Fruit fly (Drosophila melanogaster) whole organism, embryonic: ENCODE data around the gene Agpat2.

ENCODE experiments used
- ATbp ChIP-seq: fragments of 200-800 bp; sonication (Bioruptor generic); optimal IDR thresholded peaks from 2 replicates; lab custom pipeline; 2017; ENCODE audit warnings: missing biosample characterization, mild to moderate bottlenecking, missing genetic modification characterization, missing genetic modification reagents
- Ada2b ChIP-seq: fragments of 200-800 bp; sonication (Bioruptor generic); IDR thresholded peaks from 2 replicates; pipeline ENCODE4 v1.3.6; 2022; ENCODE audit warnings: missing biosample characterization, missing genetic modification characterization
- CG10147 ChIP-seq: fragments of 200-800 bp; sonication (Bioruptor generic); optimal IDR thresholded peaks from 2 replicates; lab custom pipeline; 2019; ENCODE audit warnings: missing biosample characterization, mild to moderate bottlenecking, missing genetic modification characterization, moderate library complexity
- CG10543 ChIP-seq: fragments of 200-800 bp; sonication (Bioruptor generic); optimal IDR thresholded peaks from 3 replicates; lab custom pipeline; 2017; ENCODE audit warnings: missing biosample characterization, mild to moderate bottlenecking, missing genetic modification characterization, moderate library complexity
- CG11247 ChIP-seq: fragments of 200-800 bp; sonication (Bioruptor generic); IDR thresholded peaks from 2 replicates; pipeline ENCODE4 v1.3.6; 2022; ENCODE audit warnings: missing biosample characterization, missing genetic modification characterization
- CG11398 ChIP-seq: fragments of 200-800 bp; sonication (Bioruptor generic); optimal IDR thresholded peaks from 2 replicates; lab custom pipeline; 2016; ENCODE audit warnings: missing biosample characterization, missing genetic modification characterization
- CG12659 ChIP-seq: fragments of 200-800 bp; sonication (Bioruptor generic); optimal IDR thresholded peaks from 3 replicates; lab custom pipeline; 2017; ENCODE audit warnings: mild to moderate bottlenecking, missing biosample characterization, missing genetic modification reagents, missing genetic modification characterization
- CG14667 ChIP-seq: fragments of 200-800 bp; sonication (Bioruptor generic); IDR thresholded peaks from 2 replicates; pipeline ENCODE4 v1.3.6; 2022; ENCODE audit warnings: missing biosample characterization, missing genetic modification characterization
- CG14965 ChIP-seq: fragments of 200-800 bp; sonication (Bioruptor generic); optimal IDR thresholded peaks from 2 replicates; lab custom pipeline; 2016; ENCODE audit warnings: missing biosample characterization, missing genetic modification characterization, borderline replicate concordance
- CG1647 ChIP-seq: fragments of 200-800 bp; sonication (Bioruptor generic); optimal IDR thresholded peaks from 3 replicates; lab custom pipeline; 2016; ENCODE audit warnings: missing biosample characterization, missing genetic modification characterization
- CG17802 ChIP-seq: fragments of 200-800 bp; sonication (Bioruptor generic); optimal IDR thresholded peaks from 2 replicates; lab custom pipeline; 2018; ENCODE audit warnings: missing biosample characterization, mild to moderate bottlenecking, missing genetic modification characterization, moderate library complexity
- CG18599 ChIP-seq: fragments of 200-800 bp; sonication (Bioruptor generic); optimal IDR thresholded peaks from 3 replicates; lab custom pipeline; 2017; ENCODE audit warnings: missing biosample characterization, missing genetic modification characterization, mild to moderate bottlenecking, moderate library complexity, missing genetic modification reagents
- CG18764 ChIP-seq: fragments of 200-800 bp; sonication (Bioruptor generic); optimal IDR thresholded peaks from 3 replicates; lab custom pipeline; 2016; ENCODE audit warnings: missing biosample characterization, missing genetic modification characterization
- CG2889 ChIP-seq: fragments of 200-800 bp; sonication (Bioruptor generic); IDR thresholded peaks from 3 replicates; pipeline ENCODE4 v1.3.6; 2022; ENCODE audit warnings: missing biosample characterization, missing genetic modification characterization
- CG31441 ChIP-seq: fragments of 200-800 bp; sonication (Bioruptor generic); IDR thresholded peaks from 2 replicates; pipeline ENCODE4 v1.3.6; 2022; ENCODE audit warnings: missing biosample characterization, missing genetic modification characterization
- CG3847 ChIP-seq: fragments of 200-800 bp; sonication (Bioruptor generic); IDR thresholded peaks from 2 replicates; pipeline ENCODE4 v1.3.6; 2022; ENCODE audit warnings: missing biosample characterization, missing genetic modification characterization
- CG6254 ChIP-seq: fragments of 200-800 bp; sonication (Bioruptor generic); optimal IDR thresholded peaks from 3 replicates; lab custom pipeline; 2017; ENCODE audit warnings: mild to moderate bottlenecking, missing biosample characterization, missing genetic modification reagents, missing genetic modification characterization
- CG6813 ChIP-seq: fragments of 200-800 bp; sonication (Bioruptor generic); optimal IDR thresholded peaks from 2 replicates; lab custom pipeline; 2017; ENCODE audit warnings: missing biosample characterization, missing genetic modification characterization, mild to moderate bottlenecking, moderate library complexity, missing genetic modification reagents
- CG7271 ChIP-seq: fragments of 200-800 bp; sonication (Bioruptor generic); optimal IDR thresholded peaks from 2 replicates; lab custom pipeline; 2018; ENCODE audit warnings: missing biosample characterization, mild to moderate bottlenecking, missing genetic modification characterization, moderate library complexity
- CG7556 ChIP-seq: fragments of 200-800 bp; sonication (Bioruptor generic); optimal IDR thresholded peaks from 2 replicates; lab custom pipeline; 2017; ENCODE audit warnings: missing biosample characterization, mild to moderate bottlenecking, missing genetic modification characterization
- CG7786 ChIP-seq: fragments of 200-800 bp; sonication (Bioruptor generic); optimal IDR thresholded peaks from 2 replicates; lab custom pipeline; 2016; ENCODE audit warnings: missing biosample characterization, missing genetic modification characterization
- CG8944 ChIP-seq: fragments of 200-800 bp; sonication (Bioruptor generic); optimal IDR thresholded peaks from 3 replicates; lab custom pipeline; 2016; ENCODE audit warnings: missing biosample characterization, missing genetic modification characterization
- CG9609 ChIP-seq: fragments of 200-800 bp; sonication (Bioruptor generic); optimal IDR thresholded peaks from 3 replicates; lab custom pipeline; 2016; ENCODE audit warnings: missing biosample characterization, missing genetic modification characterization
- CG9727 ChIP-seq: fragments of 200-800 bp; sonication (Bioruptor generic); optimal IDR thresholded peaks from 3 replicates; lab custom pipeline; 2017; ENCODE audit warnings: missing biosample characterization, mild to moderate bottlenecking, missing genetic modification characterization
- CHES-1-like ChIP-seq: fragments of 200-800 bp; sonication (Bioruptor generic); optimal IDR thresholded peaks from 2 replicates; lab custom pipeline; 2016; ENCODE audit warnings: missing biosample characterization, missing genetic modification characterization
- D19A ChIP-seq: fragments of 200-800 bp; optimal IDR thresholded peaks from 3 replicates; lab custom pipeline; 2019; ENCODE audit warnings: missing biosample characterization, mild to moderate bottlenecking, missing genetic modification characterization, moderate library complexity
- Doc2 ChIP-seq: fragments of 200-800 bp; sonication (Bioruptor generic); IDR thresholded peaks from 2 replicates; pipeline ENCODE4 v1.3.6; 2022; ENCODE audit warnings: missing biosample characterization, missing genetic modification characterization
- Doc3 ChIP-seq: fragments of 200-800 bp; sonication (Bioruptor generic); IDR thresholded peaks from 3 replicates; pipeline ENCODE4 v1.3.6; 2022; ENCODE audit warnings: missing biosample characterization, missing genetic modification characterization; ENCODE audit not compliant: partially characterized antibody
- Dref ChIP-seq: fragments of 200-800 bp; sonication (Bioruptor generic); IDR thresholded peaks from 2 replicates; pipeline ENCODE4 v1.3.6; 2022; ENCODE audit warnings: missing biosample characterization, missing genetic modification characterization
- Lpt ChIP-seq: fragments of >200 bp; optimal IDR thresholded peaks from 2 replicates; lab custom pipeline; 2018; ENCODE audit warnings: missing biosample characterization, missing genetic modification characterization
- Mad ChIP-seq: fragments of 200-800 bp; sonication (Bioruptor generic); optimal IDR thresholded peaks from 2 replicates; lab custom pipeline; 2016; ENCODE audit warnings: missing biosample characterization, missing genetic modification characterization
- NK7.1 ChIP-seq: fragments of 200-800 bp; sonication (Bioruptor generic); optimal IDR thresholded peaks from 3 replicates; lab custom pipeline; 2016; ENCODE audit warnings: missing biosample characterization, missing genetic modification characterization
- Optix ChIP-seq: fragments of 200-800 bp; sonication (Bioruptor generic); IDR thresholded peaks from 3 replicates; pipeline ENCODE4 v1.3.6; 2022; ENCODE audit warnings: missing biosample characterization, missing genetic modification characterization
- Six4 ChIP-seq: fragments of 200-800 bp; sonication (Bioruptor generic); optimal IDR thresholded peaks from 2 replicates; lab custom pipeline; 2016; ENCODE audit warnings: missing biosample characterization, missing genetic modification characterization
- Sox102F ChIP-seq: fragments of 200-800 bp; sonication (Bioruptor generic); optimal IDR thresholded peaks from 2 replicates; lab custom pipeline; 2018; ENCODE audit warnings: missing biosample characterization, mild to moderate bottlenecking, missing genetic modification characterization, moderate library complexity
- Xrp1 ChIP-seq: fragments of 200-800 bp; sonication (Bioruptor generic); IDR thresholded peaks from 2 replicates; pipeline ENCODE4 v1.3.6; 2022; ENCODE audit warnings: missing biosample characterization, missing genetic modification characterization
- ab ChIP-seq: fragments of 200-800 bp; sonication (Bioruptor generic); optimal IDR thresholded peaks from 2 replicates; lab custom pipeline; 2016; ENCODE audit warnings: missing biosample characterization, missing genetic modification characterization
- da ChIP-seq: fragments of 200-800 bp; sonication (Bioruptor generic); optimal IDR thresholded peaks from 2 replicates; lab custom pipeline; 2016; ENCODE audit warnings: missing biosample characterization, missing genetic modification characterization
- eyg ChIP-seq: fragments of 200-800 bp; sonication (Bioruptor generic); optimal IDR thresholded peaks from 3 replicates; lab custom pipeline; 2016; ENCODE audit warnings: missing biosample characterization, missing genetic modification characterization
- gcm ChIP-seq: fragments of 200-800 bp; sonication (Bioruptor generic); optimal IDR thresholded peaks from 2 replicates; lab custom pipeline; 2019; ENCODE audit warnings: missing biosample characterization, mild to moderate bottlenecking, missing genetic modification characterization, moderate library complexity
- maf-S ChIP-seq: fragments of 200-800 bp; sonication (Bioruptor generic); optimal IDR thresholded peaks from 2 replicates; lab custom pipeline; 2016; ENCODE audit warnings: missing biosample characterization, missing genetic modification characterization
- nerfin-1 ChIP-seq: fragments of 200-800 bp; sonication (Bioruptor generic); optimal IDR thresholded peaks from 3 replicates; lab custom pipeline; 2019; ENCODE audit warnings: missing biosample characterization, mild to moderate bottlenecking, missing genetic modification characterization, moderate library complexity
- nerfin-2 ChIP-seq: fragments of 200-800 bp; sonication (Bioruptor generic); IDR thresholded peaks from 2 replicates; pipeline ENCODE4 v1.3.6; 2022; ENCODE audit warnings: missing biosample characterization, missing genetic modification characterization; ENCODE audit not compliant: partially characterized antibody
- schlank ChIP-seq: fragments of 200-800 bp; sonication (Bioruptor generic); optimal IDR thresholded peaks from 2 replicates; lab custom pipeline; 2018; ENCODE audit warnings: missing biosample characterization, mild to moderate bottlenecking, missing genetic modification characterization
- sens ChIP-seq: fragments of 200-800 bp; sonication (Bioruptor generic); peaks from one replicate; lab custom pipeline; 2016; ENCODE audit warnings: missing biosample characterization, missing genetic modification characterization
- stwl ChIP-seq: fragments of 200-800 bp; sonication (Bioruptor generic); optimal IDR thresholded peaks from 3 replicates; lab custom pipeline; 2018; ENCODE audit warnings: missing biosample characterization, mild to moderate bottlenecking, missing genetic modification characterization, moderate library complexity
- sug ChIP-seq: fragments of 200-800 bp; optimal IDR thresholded peaks from 2 replicates; lab custom pipeline; 2019; ENCODE audit warnings: missing biosample characterization, mild to moderate bottlenecking, missing genetic modification characterization, moderate library complexity
- tin ChIP-seq: fragments of 200-800 bp; sonication (Bioruptor generic); optimal IDR thresholded peaks from 3 replicates; lab custom pipeline; 2016; ENCODE audit warnings: missing biosample characterization, missing genetic modification characterization
- tio ChIP-seq: fragments of 200-800 bp; sonication (Bioruptor generic); optimal IDR thresholded peaks from 2 replicates; lab custom pipeline; 2017; ENCODE audit warnings: missing biosample characterization, missing genetic modification characterization, inconsistent platforms
- vnd ChIP-seq: fragments of 200-800 bp; sonication (Bioruptor generic); IDR thresholded peaks from 3 replicates; pipeline ENCODE4 v1.3.6; 2022; ENCODE audit warnings: missing biosample characterization, missing genetic modification characterization; ENCODE audit not compliant: partially characterized antibody
- zfh1 ChIP-seq: fragments of 200-800 bp; sonication (Bioruptor generic); IDR thresholded peaks from 3 replicates; pipeline ENCODE4 v1.3.6; 2022; ENCODE audit warnings: missing biosample characterization, missing genetic modification characterization

The Agpat2 gene

dm6 chr2L:8473448-8473847, 9.7 kb upstream of the Agpat2 start (continued):
- TF ChIP-seq Optix (GFP tag; lab: Robert Waterston, UW) (peak; percentile 47; the same call in 1 of the 3 replicates), eyg (GFP tag; lab: Kevin White, UChicago) (no peak), tin (GFP tag; lab: Kevin White, UChicago) (peak; percentile 23), NK7.1 (no peak), CG14965 (GFP tag; lab: Kevin White, UChicago) (no peak), CG14667 (GFP tag; lab: Robert Waterston, UW) (peak; percentile 61), CG18599 (GFP tag; lab: Kevin White, UChicago) (peak; percentile 77), Six4 (GFP tag; lab: Kevin White, UChicago) (peak; percentile 8), CG7271 (tag; lab: Kevin White, UChicago) (no peak), nerfin-1 (tag; lab: Kevin White, UChicago) (peak; percentile 24), CG6254 (peak; percentile 71), ab (GFP tag; lab: Kevin White, UChicago) (no peak), Mad (GFP tag; lab: Kevin White, UChicago) (peak; percentile 12), CG10543 (GFP tag; lab: Kevin White, UChicago) (no peak), CG7786 (no peak), sug (tag; lab: Kevin White, UChicago) (no peak), CG3847 (GFP tag; lab: Robert Waterston, UW) (peak; percentile 55), vnd (GFP tag; lab: Robert Waterston, UW) (no peak), Dref (GFP tag; lab: Robert Waterston, UW) (no peak), Sox102F (GFP tag; lab: Kevin White, UChicago) (peak; percentile 50), CG1647 (GFP tag; lab: Kevin White, UChicago) (peak; percentile 19), CG18764 (peak; percentile 32), tio (no peak), Doc2 (GFP tag; lab: Robert Waterston, UW) (no peak), CG2889 (GFP tag; lab: Robert Waterston, UW) (peak; percentile 49; the same call in 1 of the 3 replicates), zfh1 (GFP tag; lab: Robert Waterston, UW) (peak; percentile 79), CG11398 (GFP tag; lab: Kevin White, UChicago) (no peak), Xrp1 (GFP tag; lab: Robert Waterston, UW) (peak; percentile 81), CG11247 (GFP tag; lab: Robert Waterston, UW) (peak; percentile 34), Doc3 (GFP tag; lab: Robert Waterston, UW) (no peak), CG10147 (GFP tag; lab: Kevin White, UChicago) (no peak), CG6813 (GFP tag; lab: Kevin White, UChicago) (peak; percentile 58), ATbp (peak; percentile 26), CG8944 (GFP tag; lab: Kevin White, UChicago) (no peak), Ada2b (no peak), CG9609 (GFP tag; lab: Kevin White, UChicago) (no peak), D19A (tag; lab: Kevin White, UChicago) (peak; percentile 6), CG12659 (GFP tag; lab: Kevin White, UChicago) (no peak), gcm (GFP tag; lab: Kevin White, UChicago) (peak; percentile 28), nerfin-2 (no peak), stwl (no peak), Lpt (GFP tag; lab: Kevin White, UChicago) (no peak), da (no peak), maf-S (peak; percentile 6), schlank (no peak), sens (peak; percentile 80), CHES-1-like (GFP tag; lab: Kevin White, UChicago) (no peak), CG31441 (GFP tag; lab: Robert Waterston, UW) (peak; percentile 73), CG9727 (GFP tag; lab: Kevin White, UChicago) (peak; percentile 66), CG7556 (GFP tag; lab: Kevin White, UChicago) (peak; percentile 48), CG17802 (tag; lab: Kevin White, UChicago) (peak; percentile 46)
